Fruit fly (Drosophila melanogaster): ENCODE results near the gene CG8891.

dm6 chr2L:4936325-4936869 is 42.8 kb downstream of the CG8891 start, which contains the start of gene hoe2:
- no peak for TF ChIP-seq br (GFP tag; optimal IDR thresholded peaks at IDR 0.05)
- TF ChIP-seq Mio (GFP tag; optimal IDR thresholded peaks at IDR 0.05): no peak
- no peak for TF ChIP-seq dsf (GFP tag; optimal IDR thresholded peaks at IDR 0.05; ENCODE audit: borderline replicate concordance)
- no peak for TF ChIP-seq CG9705 (GFP tag; optimal IDR thresholded peaks at IDR 0.05)
- no peak for TF ChIP-seq h (GFP tag; optimal IDR thresholded peaks at IDR 0.05)
- TF ChIP-seq N (GFP tag; optimal IDR thresholded peaks at IDR 0.05): no peak
- TF ChIP-seq dl (GFP tag; optimal IDR thresholded peaks at IDR 0.05; ENCODE audit: insufficient read depth in 1 of 2, partially characterized antibody in 2 of 2): no peak
- no peak for TF ChIP-seq jim (GFP tag; optimal IDR thresholded peaks at IDR 0.05)
- TF ChIP-seq pan (optimal IDR thresholded peaks at IDR 0.05): no peak
- TF ChIP-seq brk (GFP tag; optimal IDR thresholded peaks at IDR 0.05): no peak
